Worm (Caenorhabditis elegans) whole organism, L2 larva: ENCODE measurements around the gene ssp-35.

Experiments
- F13H6.1 ChIP-seq: sonication (generic microtip); optimal IDR thresholded peaks from 2 replicates; lab custom pipeline; 2016; ENCODE audit warnings: missing genetic modification characterization, missing compliant biosample characterization
- nhr-12 ChIP-seq: fragments of 150-350 bp; optimal IDR thresholded peaks from 2 replicates; lab custom pipeline; 2014; ENCODE audit warnings: missing biosample characterization, missing genetic modification characterization
- nhr-129 ChIP-seq: fragments of 150-350 bp; optimal IDR thresholded peaks from 2 replicates; lab custom pipeline; 2014; ENCODE audit warnings: missing biosample characterization, missing genetic modification characterization
- sma-9 ChIP-seq, 2 experiments: fragments of 150-350 bp in 1 of 2; sonication (generic microtip) in 1 of 2; optimal IDR thresholded peaks; 2 replicates each; lab custom pipeline; 2014 to 2016; ENCODE audit warnings: missing genetic modification characterization in 2 of 2, mild to moderate bottlenecking in 1 of 2, missing biosample characterization in 1 of 2, missing compliant biosample characterization in 1 of 2, missing genetic modification reagents in 1 of 2, moderate library complexity in 1 of 2

Gene ssp-35

DNA sequence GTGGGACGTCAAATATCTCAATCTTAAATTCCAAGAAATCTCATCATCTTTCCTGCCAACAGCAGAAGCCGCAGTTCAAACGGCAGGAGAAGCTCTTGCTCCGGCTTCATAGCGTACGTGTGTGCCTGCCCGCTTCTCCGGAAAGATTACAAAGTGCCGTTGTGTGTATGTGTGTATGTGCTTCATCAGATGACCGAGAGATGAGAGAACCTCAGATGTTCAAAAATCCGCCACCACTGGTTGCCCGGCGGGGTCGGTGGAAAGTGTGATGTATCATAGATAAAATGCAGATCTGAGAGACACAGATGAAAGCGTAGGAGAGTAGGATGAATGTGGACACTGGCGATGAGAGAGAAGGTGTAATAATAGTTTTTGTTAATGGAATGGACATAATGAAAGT, 30.2 kb downstream of the ssp-35 start:
- no peak for TF ChIP-seq nhr-12 (tag; lab: Kevin White, UChicago)
- peak; percentile 39 for TF ChIP-seq sma-9 (GFP tag; optimal IDR thresholded peaks at IDR 0.05; lab: Kevin White, UChicago)
- TF ChIP-seq sma-9 (tag; optimal IDR thresholded peaks at IDR 0.05; lab: Kevin White, UChicago): no peak
- peak; percentile 54 for TF ChIP-seq nhr-129 (tag; lab: Kevin White, UChicago)
- TF ChIP-seq F13H6.1: peak; percentile 76
